Fruit fly (Drosophila melanogaster): ENCODE measurements around the gene Hsp27.
A peak's percentile ranks its signal among the peaks of the same experiment; 100 is the strongest.

The Hsp27 gene

dm6 chr3L:9397156-9397555, 13.3 kb downstream of the Hsp27 start (continued):
- TF ChIP-seq CG18619 (GFP tag; optimal IDR thresholded peaks at IDR 0.05) (peak; percentile 52), CG1647 (GFP tag; optimal IDR thresholded peaks at IDR 0.05) (peak; percentile 69), H15 (GFP tag; IDR thresholded peaks at IDR 0.05) (no peak), CG10979 (tag; optimal IDR thresholded peaks at IDR 0.05) (no peak), zen2 (GFP tag; IDR thresholded peaks at IDR 0.05; ENCODE audit: partially characterized antibody) (no peak), vfl (GFP tag; optimal IDR thresholded peaks at IDR 0.05) (peak; percentile 19), hth (optimal IDR thresholded peaks at IDR 0.05) (no peak), cg (GFP tag; optimal IDR thresholded peaks at IDR 0.05) (no peak), CG9727 (GFP tag; optimal IDR thresholded peaks at IDR 0.05) (peak; percentile 69), stc (GFP tag; IDR thresholded peaks at IDR 0.05) (peak; percentile 53; the same call in 1 of the 2 replicates), Spps (tag; optimal IDR thresholded peaks at IDR 0.05) (peak; percentile 41), fd102C (GFP tag; optimal IDR thresholded peaks at IDR 0.05) (peak; percentile 80), CG17612 (GFP tag; IDR thresholded peaks at IDR 0.05) (no peak), Rx (GFP tag; IDR thresholded peaks at IDR 0.05) (no peak), CG7786 (GFP tag; optimal IDR thresholded peaks at IDR 0.05) (peak; percentile 31), CG8924 (tag; optimal IDR thresholded peaks at IDR 0.05) (peak; percentile 25), MESR4 (GFP tag; optimal IDR thresholded peaks at IDR 0.05) (no peak), seq (GFP tag; IDR thresholded peaks at IDR 0.05) (peak; percentile 35; the same call in 1 of the 2 replicates), BEAF-32 (GFP tag; optimal IDR thresholded peaks at IDR 0.05) (no peak), NFAT (GFP tag; IDR thresholded peaks at IDR 0.05) (no peak), Ravus (GFP tag; IDR thresholded peaks at IDR 0.05) (no peak), emc (GFP tag; optimal IDR thresholded peaks at IDR 0.05) (peak; percentile 10), Mes4 (GFP tag; optimal IDR thresholded peaks at IDR 0.05) (no peak), insv (GFP tag; optimal IDR thresholded peaks at IDR 0.05) (no peak), Lpt (GFP tag; optimal IDR thresholded peaks at IDR 0.05) (no peak), Hmx (GFP tag; optimal IDR thresholded peaks at IDR 0.05) (no peak), Oli (tag; optimal IDR thresholded peaks at IDR 0.05) (no peak), CG9215 (GFP tag; IDR thresholded peaks at IDR 0.05) (no peak), Awh (GFP tag; IDR thresholded peaks at IDR 0.05) (peak; percentile 81), sisA (GFP tag; IDR thresholded peaks at IDR 0.05) (no peak), CG11456 (GFP tag; IDR thresholded peaks at IDR 0.05) (no peak; the same call in 2 of the 3 replicates), CG3995 (GFP tag; optimal IDR thresholded peaks at IDR 0.05) (peak; percentile 47), CG9437 (GFP tag; optimal IDR thresholded peaks at IDR 0.05) (no peak), nau (GFP tag; optimal IDR thresholded peaks at IDR 0.05) (peak; percentile 82), B-H1 (GFP tag; IDR thresholded peaks at IDR 0.05) (peak; percentile 15; the same call in 1 of the 3 replicates), gcm (GFP tag; optimal IDR thresholded peaks at IDR 0.05) (peak; percentile 18), CG16779 (GFP tag; IDR thresholded peaks at IDR 0.05) (0 out of 2 replicates have a peak, but pooled peaks have one; percentile 48), CG4854 (GFP tag; optimal IDR thresholded peaks at IDR 0.05) (peak; percentile 66), CG2202 (tag; optimal IDR thresholded peaks at IDR 0.05) (peak; percentile 48), Asciz (GFP tag; optimal IDR thresholded peaks at IDR 0.05) (peak; percentile 85), peb (GFP tag; IDR thresholded peaks at IDR 0.05) (no peak), oc (tag; optimal IDR thresholded peaks at IDR 0.05) (no peak), NC2β (GFP tag; optimal IDR thresholded peaks at IDR 0.05) (peak; percentile 9), chinmo (GFP tag; IDR thresholded peaks at IDR 0.05; ENCODE audit: partially characterized antibody) (no peak), grn (GFP tag; optimal IDR thresholded peaks at IDR 0.05) (peak; percentile 94), Atf6 (GFP tag; IDR thresholded peaks at IDR 0.05) (peak; percentile 77), CG2120 (GFP tag; optimal IDR thresholded peaks at IDR 0.05) (peak; percentile 60), CG31388 (GFP tag; optimal IDR thresholded peaks at IDR 0.05) (no peak), lbe (GFP tag; optimal IDR thresholded peaks at IDR 0.05) (peak; percentile 16), Myb (GFP tag; optimal IDR thresholded peaks at IDR 0.05) (peak; percentile 25), kay (GFP tag; optimal IDR thresholded peaks at IDR 0.05) (peak; percentile 12), ab (GFP tag; optimal IDR thresholded peaks at IDR 0.05) (no peak)
